Worm (Caenorhabditis elegans): ENCODE results near the gene C02G6.2.

Gene C02G6.2

ce11 chrV:5840939-5841338, 30.9 kb upstream of the C02G6.2 start (continued):
- TF ChIP-seq unc-62 (GFP tag; optimal IDR thresholded peaks at IDR 0.05) (no peak), C17E4.6 (GFP tag; IDR thresholded peaks at IDR 0.05) (no peak), bed-2 (GFP tag; IDR thresholded peaks at IDR 0.05) (no peak), K11D2.4 (GFP tag; IDR thresholded peaks at IDR 0.05) (peak; percentile 18; the same call in 1 of the 2 replicates), mel-28 (tag; optimal IDR thresholded peaks at IDR 0.05; ENCODE audit: borderline replicate concordance) (peak; percentile 1), ztf-18 (tag; optimal IDR thresholded peaks at IDR 0.05) (no peak), akir-1 (GFP tag; optimal IDR thresholded peaks at IDR 0.05) (peak; percentile 58)

DNA sequence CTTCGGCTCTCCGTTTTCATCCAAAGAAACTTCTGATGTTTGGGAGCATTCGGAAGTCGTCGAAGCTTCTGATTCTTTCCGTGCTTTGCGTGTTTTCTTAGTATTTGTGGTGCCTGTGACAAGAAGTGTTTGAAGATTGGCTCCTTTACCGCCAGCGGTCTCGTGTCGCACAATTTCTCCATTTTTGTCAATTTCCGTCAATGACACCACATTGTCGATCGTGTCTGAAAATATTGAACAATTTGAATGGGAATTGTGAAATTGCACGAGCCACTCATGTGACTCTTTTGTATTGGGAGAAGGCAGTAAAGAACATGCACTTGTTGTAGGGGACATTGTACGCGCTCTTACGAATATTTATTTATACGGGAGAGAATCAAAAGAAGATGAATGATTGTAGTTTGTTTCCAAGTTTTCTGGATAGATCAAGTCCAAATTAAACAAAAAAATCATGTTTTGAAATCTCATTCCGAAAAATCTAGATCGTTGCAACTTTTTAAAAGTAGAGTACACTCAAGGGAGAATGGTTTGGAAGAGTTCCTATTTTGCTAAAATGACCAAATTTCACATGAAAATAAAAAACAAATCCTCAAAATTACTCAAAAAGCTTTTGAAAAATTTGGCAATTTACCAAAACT, 29.2 kb upstream of the C02G6.2 start:
- no peak for TF ChIP-seq lin-40 (tag; optimal IDR thresholded peaks at IDR 0.05)
- TF ChIP-seq snpc-1.3 (tag; optimal IDR thresholded peaks at IDR 0.05; ENCODE audit: insufficient read depth), result no peak
- no peak for TF ChIP-seq attf-6 (GFP tag; IDR thresholded peaks at IDR 0.05)
- no peak for TF ChIP-seq F22D6.2 (tag; optimal IDR thresholded peaks at IDR 0.05)
- peak; percentile 64; the same call in 1 of the 2 replicates for TF ChIP-seq Y95B8A.8 (GFP tag; IDR thresholded peaks at IDR 0.05)
- TF ChIP-seq ztf-6 (GFP tag; IDR thresholded peaks at IDR 0.05), result no peak
- TF ChIP-seq rpc-1 (optimal IDR thresholded peaks at IDR 0.05), result no peak
- no peak for TF ChIP-seq rpc-1 (tag; optimal IDR thresholded peaks at IDR 0.05)
- 0 out of 2 replicates have a peak, but pooled peaks have one; percentile 13 for TF ChIP-seq ceh-100 (GFP tag; IDR thresholded peaks at IDR 0.05)
- peak; percentile 74 for TF ChIP-seq cebp-1 (GFP tag; IDR thresholded peaks at IDR 0.05)
- TF ChIP-seq cebp-1 (tag; optimal IDR thresholded peaks at IDR 0.05), result peak; percentile 82
- no peak for TF ChIP-seq nfya-1 (tag; optimal IDR thresholded peaks at IDR 0.05; ENCODE audit: borderline replicate concordance, insufficient read depth)
- no peak for TF ChIP-seq madf-10 (tag; optimal IDR thresholded peaks at IDR 0.05)
- 0 out of 2 replicates have a peak, but pooled peaks have one; percentile 73 for TF ChIP-seq sea-2 (GFP tag; IDR thresholded peaks at IDR 0.05)
- no peak for TF ChIP-seq efl-1 (GFP tag; optimal IDR thresholded peaks at IDR 0.05)
- no peak for TF ChIP-seq ceh-91 (GFP tag; IDR thresholded peaks at IDR 0.05)
- no peak for TF ChIP-seq bed-1 (GFP tag; IDR thresholded peaks at IDR 0.05)
- no peak for TF ChIP-seq Y79H2A.3 (GFP tag; conservative IDR thresholded peaks at IDR 0.05)
- no peak for TF ChIP-seq B0019.2 (GFP tag; conservative IDR thresholded peaks at IDR 0.05)
- TF ChIP-seq lsy-27 (tag; optimal IDR thresholded peaks at IDR 0.05; ENCODE audit: borderline replicate concordance, insufficient read depth), result no peak
- TF ChIP-seq mel-28 (tag; optimal IDR thresholded peaks at IDR 0.05; ENCODE audit: borderline replicate concordance), result peak; percentile 27
- no peak for TF ChIP-seq Y67H2A.10 (GFP tag; conservative IDR thresholded peaks at IDR 0.05)
- TF ChIP-seq fkh-3 (tag; optimal IDR thresholded peaks at IDR 0.05), result no peak
- TF ChIP-seq hmg-20 (GFP tag; IDR thresholded peaks at IDR 0.05), result peak; percentile 38; the same call in 1 of the 2 replicates
- no peak for TF ChIP-seq chd-7 (tag; optimal IDR thresholded peaks at IDR 0.05)
- no peak for TF ChIP-seq hrde-1 (tag; optimal IDR thresholded peaks at IDR 0.05; ENCODE audit: borderline replicate concordance)
- TF ChIP-seq bed-2 (GFP tag; IDR thresholded peaks at IDR 0.05), result no peak
- TF ChIP-seq nhr-80 (tag; optimal IDR thresholded peaks at IDR 0.05), result peak; percentile 9
- peak; percentile 18 for TF ChIP-seq repo-1 (tag; optimal IDR thresholded peaks at IDR 0.05)
- no peak for TF ChIP-seq rec-8 (tag; optimal IDR thresholded peaks at IDR 0.05)
- TF ChIP-seq tlf-1 (GFP tag; optimal IDR thresholded peaks at IDR 0.05), result peak; percentile 25
- TF ChIP-seq ztf-22 (GFP tag; optimal IDR thresholded peaks at IDR 0.05), result no peak
- peak; percentile 59; the same call in 1 of the 2 replicates for TF ChIP-seq B0336.3 (GFP tag; IDR thresholded peaks at IDR 0.05)
- TF ChIP-seq nfyb-1 (GFP tag; IDR thresholded peaks at IDR 0.05), result peak; percentile 67
- TF ChIP-seq ekl-4 (GFP tag; IDR thresholded peaks at IDR 0.05), result 0 out of 2 replicates have a peak, but pooled peaks have one; percentile 29
- TF ChIP-seq snpc-4 (GFP tag; optimal IDR thresholded peaks at IDR 0.05), result no peak
- TF ChIP-seq snpc-4 (tag; optimal IDR thresholded peaks at IDR 0.05), result no peak
- TF ChIP-seq rcor-1 (GFP tag; IDR thresholded peaks at IDR 0.05), result no peak
- TF ChIP-seq nhr-179 (tag; optimal IDR thresholded peaks at IDR 0.05), result no peak
- TF ChIP-seq attf-3 (GFP tag; conservative IDR thresholded peaks at IDR 0.05), result 0 out of 2 replicates have a peak, but pooled peaks have one; percentile 9

Data from whole organism, young adult.